Worm (Caenorhabditis elegans) whole organism, L4 larva: ENCODE results near the gene T04H1.5.

ENCODE experiments used
- R02D3.7 ChIP-seq: fragments of 150-350 bp; sonication (generic microtip); optimal IDR thresholded peaks from 3 replicates; lab custom pipeline; 2014; ENCODE audit warnings: missing biosample characterization, missing genetic modification characterization
- ZK546.5 ChIP-seq, 2 experiments: sonication (generic microtip); optimal IDR thresholded peaks; 2 replicates each; lab custom pipeline; 2017; ENCODE audit warnings: missing biosample characterization in 2 of 2, missing genetic modification characterization in 2 of 2
- aly-2 ChIP-seq: sonication (generic microtip); optimal IDR thresholded peaks from 2 replicates; lab custom pipeline; 2018; ENCODE audit warnings: missing biosample characterization, missing genetic modification characterization
- ama-1 ChIP-seq: fragments of 150-350 bp; optimal IDR thresholded peaks from 2 replicates; lab custom pipeline; 2014; ENCODE audit warnings: inconsistent platforms, mixed read lengths
- ctbp-1 ChIP-seq: fragments of 200-800 bp; sonication (Bioruptor generic); IDR thresholded peaks from 2 replicates; pipeline ENCODE4 v1.3.6; 2022; ENCODE audit warnings: missing genetic modification reagents, missing genetic modification characterization, missing compliant biosample characterization
- egl-43 ChIP-seq: fragments of 200-800 bp; sonication (Bioruptor generic); IDR thresholded peaks from 2 replicates; pipeline ENCODE4 v1.3.6; 2022; ENCODE audit warnings: missing genetic modification reagents, missing genetic modification characterization, missing compliant biosample characterization
- gei-8 ChIP-seq: fragments of 200-800 bp; sonication (Bioruptor generic); optimal IDR thresholded peaks from 2 replicates; lab custom pipeline; 2018; ENCODE audit warnings: mild to moderate bottlenecking, missing genetic modification characterization, missing compliant biosample characterization
- madf-5 ChIP-seq, 2 experiments: fragments of 200-800 bp; sonication (Bioruptor generic); IDR thresholded peaks; 2 replicates each; pipeline ENCODE4 v1.3.6; 2022; ENCODE audit warnings: missing compliant biosample characterization in 2 of 2, missing genetic modification characterization in 2 of 2
- nhr-11 ChIP-seq: fragments of 150-350 bp; optimal IDR thresholded peaks from 2 replicates; lab custom pipeline; 2014; ENCODE audit warnings: missing biosample characterization, missing genetic modification characterization
- nhr-76 ChIP-seq: fragments of 150-350 bp; optimal IDR thresholded peaks from 2 replicates; lab custom pipeline; 2014; ENCODE audit warnings: missing biosample characterization, missing genetic modification characterization
- skn-1 ChIP-seq: fragments of 150-350 bp; optimal IDR thresholded peaks from 2 replicates; lab custom pipeline; 2014; ENCODE audit warnings: missing biosample characterization, missing genetic modification characterization
- unc-130 ChIP-seq: sonication (generic microtip); optimal IDR thresholded peaks from 2 replicates; lab custom pipeline; 2016; ENCODE audit warnings: missing genetic modification reagents, missing genetic modification characterization, missing compliant biosample characterization
- zfp-3 ChIP-seq: fragments of 200-800 bp; sonication (Bioruptor generic); conservative IDR thresholded peaks from 2 replicates; pipeline ENCODE4 v1.3.6; 2022; ENCODE audit warnings: missing genetic modification reagents, missing genetic modification characterization, missing compliant biosample characterization

ce11 chrV:12300166-12300565, 49.0 kb downstream of the T04H1.5 start:
- no peak for TF ChIP-seq ama-1 (lab: Kevin White, UChicago)
- TF ChIP-seq gei-8: no peak
- TF ChIP-seq skn-1: no peak
- no peak for TF ChIP-seq R02D3.7 (tag; lab: Kevin White, UChicago)
- no peak for TF ChIP-seq ctbp-1
- no peak for TF ChIP-seq madf-5 (GFP tag; IDR thresholded peaks at IDR 0.05; lab: Robert Waterston, UW)
- no peak for TF ChIP-seq aly-2 (tag; lab: Kevin White, UChicago)
- no peak for TF ChIP-seq zfp-3
- no peak for TF ChIP-seq ZK546.5 (tag; optimal IDR thresholded peaks at IDR 0.05; lab: Kevin White, UChicago)
- TF ChIP-seq egl-43: no peak
- no peak for TF ChIP-seq nhr-11
- TF ChIP-seq nhr-76 (tag; lab: Kevin White, UChicago): no peak
- TF ChIP-seq unc-130: no peak
